ENCODE assay signal across 2 fruit fly cellular contexts in the genomic region with DNA sequence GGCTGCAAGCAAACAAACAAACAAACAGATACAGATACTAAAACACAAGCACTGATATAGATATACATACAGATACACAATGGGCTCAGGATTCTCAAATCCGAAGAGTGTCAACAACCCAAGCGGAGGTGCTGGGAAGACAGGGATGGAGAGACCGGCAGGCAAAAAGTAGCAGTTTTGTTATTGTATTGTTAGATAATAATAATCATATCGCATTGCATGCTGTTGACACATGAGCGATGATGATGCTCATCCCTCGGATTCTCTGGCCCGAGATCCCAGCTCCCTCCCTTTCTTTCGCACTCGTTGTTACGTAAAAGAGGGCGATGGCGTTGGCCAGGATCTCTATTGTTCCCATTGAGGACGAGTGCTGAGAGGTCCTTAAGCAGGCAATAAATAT.
TF ChIP-seq lines count a peak whose summit lies in the region.

No protein-coding gene starts in this region.

- TF ChIP-seq CTCF in whole organism, embryonic (GFP tag; optimal IDR thresholded peaks at IDR 0.05; lab: Kevin White, UChicago) = no peak

TF ChIP-seq in whole organism, embryonic, 481 proteins besides CTCF, POLR2A, EP300 and RAD21:
- TF ChIP-seq cg (GFP tag; optimal IDR thresholded peaks at IDR 0.05; lab: Kevin White, UChicago) (peak; percentile 12), D (optimal IDR thresholded peaks at IDR 0.05; lab: Kevin White, UChicago) (peak; percentile 91), D (GFP tag; optimal IDR thresholded peaks at IDR 0.05; lab: Kevin White, UChicago) (peak; percentile 49), Usf (GFP tag; optimal IDR thresholded peaks at IDR 0.05; lab: Kevin White, UChicago) (no peak), CG6765 (GFP tag; optimal IDR thresholded peaks at IDR 0.05; lab: Kevin White, UChicago) (no peak), CG15479 (GFP tag; optimal IDR thresholded peaks at IDR 0.05; lab: Kevin White, UChicago) (peak; percentile 72), CG3995 (GFP tag; optimal IDR thresholded peaks at IDR 0.05; lab: Kevin White, UChicago) (no peak), CG4282 (GFP tag; optimal IDR thresholded peaks at IDR 0.05; lab: Kevin White, UChicago) (no peak), twi (tag; optimal IDR thresholded peaks at IDR 0.05; lab: Kevin White, UChicago) (peak; percentile 23), tll (GFP tag; optimal IDR thresholded peaks at IDR 0.05; lab: Kevin White, UChicago) (peak in 1 of 2 experiments; percentile 79), pros (GFP tag; optimal IDR thresholded peaks at IDR 0.05; lab: Kevin White, UChicago) (peak; percentile 72), Kr (GFP tag; optimal IDR thresholded peaks at IDR 0.05; lab: Kevin White, UChicago) (peak; percentile 80), CG17829 (tag; optimal IDR thresholded peaks at IDR 0.05; lab: Kevin White, UChicago) (peak; percentile 28), trh (GFP tag; optimal IDR thresholded peaks at IDR 0.05; lab: Kevin White, UChicago) (no peak), dan (GFP tag; IDR thresholded peaks at IDR 0.05; lab: Robert Waterston, UW) (no peak), CG15696 (tag; optimal IDR thresholded peaks at IDR 0.05; lab: Kevin White, UChicago) (peak; percentile 10), cad (GFP tag; optimal IDR thresholded peaks at IDR 0.05; lab: Kevin White, UChicago) (peak; percentile 52), zen (tag; optimal IDR thresholded peaks at IDR 0.05; lab: Kevin White, UChicago) (peak; percentile 28), oc (tag; optimal IDR thresholded peaks at IDR 0.05; lab: Kevin White, UChicago) (peak; percentile 53), bbx (GFP tag; IDR thresholded peaks at IDR 0.05; lab: Robert Waterston, UW; ENCODE audit: partially characterized antibody) (no peak), dmrt11E (tag; optimal IDR thresholded peaks at IDR 0.05; lab: Kevin White, UChicago) (peak; percentile 58)

TF ChIP-seq in whole organism, prepupa, 60 proteins besides CTCF, POLR2A, EP300 and RAD21:
- TF ChIP-seq esn (GFP tag; optimal IDR thresholded peaks at IDR 0.05; lab: Kevin White, UChicago) (no peak), CG10669 (GFP tag; optimal IDR thresholded peaks at IDR 0.05; lab: Kevin White, UChicago) (no peak), fkh (GFP tag; optimal IDR thresholded peaks at IDR 0.05; lab: Kevin White, UChicago) (peak; percentile 21), topi (GFP tag; optimal IDR thresholded peaks at IDR 0.05; lab: Kevin White, UChicago) (no peak)
